Fruit fly (Drosophila melanogaster): ENCODE measurements around the gene CG31869.

Gene CG31869

dm6 chr2L:10750915-10751612, 49.8 kb downstream of the CG31869 start (continued):
- no peak for TF ChIP-seq pan (optimal IDR thresholded peaks at IDR 0.05)
- TF ChIP-seq pan (GFP tag; optimal IDR thresholded peaks at IDR 0.05 in 1 of 2, IDR thresholded peaks at IDR 0.05 in 1 of 2) = peak in 1 of 2 experiments; percentile 7
- peak; percentile 2 for TF ChIP-seq CG10543 (GFP tag; optimal IDR thresholded peaks at IDR 0.05)
- TF ChIP-seq kay (GFP tag; optimal IDR thresholded peaks at IDR 0.05) = no peak
- no peak for TF ChIP-seq CG4360 (GFP tag; IDR thresholded peaks at IDR 0.05)
- no peak for TF ChIP-seq Sry-β (GFP tag; optimal IDR thresholded peaks at IDR 0.05)
- TF ChIP-seq sd (tag; optimal IDR thresholded peaks at IDR 0.05) = peak; percentile 11

dm6 chr2L:10749607-10750467, 51.1 kb downstream of the CG31869 start:
- no peak for TF ChIP-seq CG7786 (GFP tag; optimal IDR thresholded peaks at IDR 0.05)
- TF ChIP-seq onecut (GFP tag; IDR thresholded peaks at IDR 0.05) = no peak
- no peak for TF ChIP-seq dm (GFP tag; optimal IDR thresholded peaks at IDR 0.05)
- no peak for TF ChIP-seq CG3281 (GFP tag; optimal IDR thresholded peaks at IDR 0.05)
- TF ChIP-seq sqz (GFP tag; optimal IDR thresholded peaks at IDR 0.05) = peak; percentile 66
- TF ChIP-seq peb (GFP tag; IDR thresholded peaks at IDR 0.05) = no peak
- TF ChIP-seq E2f2 (GFP tag; IDR thresholded peaks at IDR 0.05) = no peak
- TF ChIP-seq Pdp1 (GFP tag; optimal IDR thresholded peaks at IDR 0.05) = peak in 1 of 2 experiments; percentile 77
- TF ChIP-seq Blimp-1 (GFP tag; optimal IDR thresholded peaks at IDR 0.05) = peak; percentile 69
- TF ChIP-seq sob (GFP tag; IDR thresholded peaks at IDR 0.05) = no peak
- no peak for TF ChIP-seq lola (GFP tag; optimal IDR thresholded peaks at IDR 0.05)
- no peak for TF ChIP-seq dmrt11E (tag; optimal IDR thresholded peaks at IDR 0.05)
- TF ChIP-seq Sin3A (optimal IDR thresholded peaks at IDR 0.05) = no peak
- TF ChIP-seq salm (tag; optimal IDR thresholded peaks at IDR 0.05) = no peak
- TF ChIP-seq Hr3 (GFP tag; optimal IDR thresholded peaks at IDR 0.05) = no peak
- peak; percentile 30 for TF ChIP-seq Med (GFP tag)
- TF ChIP-seq CG12659 (GFP tag; optimal IDR thresholded peaks at IDR 0.05) = no peak
- TF ChIP-seq esg (GFP tag; conservative IDR thresholded peaks at IDR 0.05) = no peak
- TF ChIP-seq D19A (tag; optimal IDR thresholded peaks at IDR 0.05) = no peak
- TF ChIP-seq CG14667 (GFP tag; IDR thresholded peaks at IDR 0.05) = no peak
- no peak for TF ChIP-seq CG30431 (GFP tag; optimal IDR thresholded peaks at IDR 0.05)
- no peak for TF ChIP-seq row (GFP tag; IDR thresholded peaks at IDR 0.05)
- no peak for TF ChIP-seq CG8388 (GFP tag; optimal IDR thresholded peaks at IDR 0.05)
- TF ChIP-seq vvl (GFP tag; IDR thresholded peaks at IDR 0.05) = peak; percentile 35; the same call in 1 of the 2 replicates
- TF ChIP-seq CG2678 (tag; optimal IDR thresholded peaks at IDR 0.05) = no peak
- no peak for TF ChIP-seq Eip74EF (GFP tag; optimal IDR thresholded peaks at IDR 0.05)
- TF ChIP-seq abd-A (tag; optimal IDR thresholded peaks at IDR 0.05) = peak; percentile 2
- TF ChIP-seq oc (tag; optimal IDR thresholded peaks at IDR 0.05) = peak; percentile 74

dm6 chr2L:10748218-10748617, 52.7 kb downstream of the CG31869 start:
- TF ChIP-seq CG11504 (tag; optimal IDR thresholded peaks at IDR 0.05) (peak; percentile 47), Drgx (GFP tag; IDR thresholded peaks at IDR 0.05) (peak; percentile 61; the same call in 1 of the 2 replicates), ci (GFP tag; IDR thresholded peaks at IDR 0.05) (peak; percentile 49; the same call in 2 of the 3 replicates), ATbp (GFP tag; optimal IDR thresholded peaks at IDR 0.05) (peak; percentile 29), ase (GFP tag; IDR thresholded peaks at IDR 0.05) (0 out of 3 replicates have a peak, but pooled peaks have one; percentile 13), Xrp1 (GFP tag; IDR thresholded peaks at IDR 0.05) (peak; percentile 49; the same call in 1 of the 2 replicates), CG2199 (GFP tag; IDR thresholded peaks at IDR 0.05) (0 out of 3 replicates have a peak, but pooled peaks have one; percentile 21), CG4424 (GFP tag; optimal IDR thresholded peaks at IDR 0.05) (peak; percentile 20), CG33213 (GFP tag; optimal IDR thresholded peaks at IDR 0.05) (no peak), Xbp1 (GFP tag; optimal IDR thresholded peaks at IDR 0.05) (peak; percentile 16), Blimp-1 (GFP tag; optimal IDR thresholded peaks at IDR 0.05) (peak; percentile 26), Sox102F (GFP tag; optimal IDR thresholded peaks at IDR 0.05) (peak; percentile 32), usp (GFP tag; optimal IDR thresholded peaks at IDR 0.05) (no peak)
